Worm (Caenorhabditis elegans) whole organism, L2 larva: Measurements from ENCODE around the gene C14B1.3.

ENCODE experiments used
- C34F6.9 ChIP-seq: fragments of 150-350 bp; optimal IDR thresholded peaks from 2 replicates; lab custom pipeline; 2014; ENCODE audit warnings: missing biosample characterization, missing genetic modification characterization
- F13H6.1 ChIP-seq: sonication (generic microtip); optimal IDR thresholded peaks from 2 replicates; lab custom pipeline; 2016; ENCODE audit warnings: missing genetic modification characterization, missing compliant biosample characterization
- Y55F3AM.14 ChIP-seq: fragments of 200-800 bp; sonication (Bioruptor generic); optimal IDR thresholded peaks from 2 replicates; lab custom pipeline; 2018; ENCODE audit warnings: mild to moderate bottlenecking, missing genetic modification characterization, missing compliant biosample characterization
- ZK546.5 ChIP-seq: sonication (generic microtip); optimal IDR thresholded peaks from 2 replicates; lab custom pipeline; 2017; ENCODE audit warnings: missing biosample characterization, missing genetic modification characterization
- alr-1 ChIP-seq: fragments of 150-350 bp; optimal IDR thresholded peaks from 2 replicates; lab custom pipeline; 2014; ENCODE audit warnings: missing biosample characterization, missing genetic modification characterization
- ama-1 ChIP-seq: fragments of 150-350 bp; optimal IDR thresholded peaks from 2 replicates; lab custom pipeline; 2018; ENCODE audit warnings: inconsistent platforms
- blmp-1 ChIP-seq: sonication (generic microtip); optimal IDR thresholded peaks from 2 replicates; lab custom pipeline; 2017; ENCODE audit warnings: missing genetic modification characterization, mild to moderate bottlenecking, missing compliant biosample characterization, antibody characterized with exemption, moderate library complexity; ENCODE audit not compliant: insufficient read depth
- ceh-16 ChIP-seq: fragments of 150-350 bp; optimal IDR thresholded peaks from 2 replicates; lab custom pipeline; 2014; ENCODE audit warnings: missing biosample characterization, missing genetic modification characterization
- ceh-82 ChIP-seq: fragments of 150-350 bp; optimal IDR thresholded peaks from 2 replicates; lab custom pipeline; 2014; ENCODE audit warnings: missing biosample characterization, missing genetic modification characterization
- crh-2 ChIP-seq: sonication (generic microtip); optimal IDR thresholded peaks from 2 replicates; lab custom pipeline; 2017; ENCODE audit warnings: missing biosample characterization, missing genetic modification characterization
- dmd-4 ChIP-seq: sonication (generic microtip); optimal IDR thresholded peaks from 2 replicates; lab custom pipeline; 2017; ENCODE audit warnings: missing biosample characterization, missing genetic modification characterization
- egl-27 ChIP-seq: sonication (generic microtip); optimal IDR thresholded peaks from 3 replicates; lab custom pipeline; 2017; ENCODE audit warnings: missing biosample characterization, missing genetic modification reagents, missing genetic modification characterization
- elt-3 ChIP-seq: sonication (generic microtip); optimal IDR thresholded peaks from 2 replicates; lab custom pipeline; 2017; ENCODE audit warnings: missing biosample characterization, missing genetic modification characterization
- lin-11 ChIP-seq: fragments of 150-350 bp; sonication (generic microtip); optimal IDR thresholded peaks from 2 replicates; lab custom pipeline; 2014; ENCODE audit warnings: missing biosample characterization, missing genetic modification characterization, inconsistent platforms, mixed read lengths
- lsy-2 ChIP-seq, 2 experiments: fragments of 150-350 bp in 1 of 2; sonication (generic microtip) in 1 of 2; optimal IDR thresholded peaks; 2 replicates each; lab custom pipeline; 2014 to 2017; ENCODE audit warnings: missing biosample characterization in 2 of 2, missing genetic modification characterization in 2 of 2
- mab-5 ChIP-seq: fragments of 150-350 bp; optimal IDR thresholded peaks from 2 replicates; lab custom pipeline; 2014; ENCODE audit warnings: missing biosample characterization, missing genetic modification characterization
- mbf-1 ChIP-seq: sonication (generic microtip); optimal IDR thresholded peaks from 2 replicates; lab custom pipeline; 2017; ENCODE audit warnings: missing biosample characterization, missing genetic modification characterization
- mdl-1 ChIP-seq, 2 experiments: fragments of 150-350 bp in 1 of 2; sonication (generic microtip) in 1 of 2; optimal IDR thresholded peaks; 2 replicates each; lab custom pipeline; 2017; ENCODE audit warnings: missing biosample characterization in 2 of 2, missing genetic modification characterization in 2 of 2
- nhr-10 ChIP-seq: sonication (generic microtip); optimal IDR thresholded peaks from 2 replicates; lab custom pipeline; 2017; ENCODE audit warnings: missing biosample characterization, missing genetic modification characterization
- nhr-11 ChIP-seq: fragments of 150-350 bp; optimal IDR thresholded peaks from 2 replicates; lab custom pipeline; 2014; ENCODE audit warnings: missing biosample characterization, missing genetic modification characterization
- nhr-129 ChIP-seq: fragments of 150-350 bp; optimal IDR thresholded peaks from 2 replicates; lab custom pipeline; 2014; ENCODE audit warnings: missing biosample characterization, missing genetic modification characterization
- nhr-21 ChIP-seq: fragments of 150-350 bp; optimal IDR thresholded peaks from 2 replicates; lab custom pipeline; 2014; ENCODE audit warnings: missing biosample characterization, missing genetic modification characterization
- nhr-23 ChIP-seq: fragments of 150-350 bp; optimal IDR thresholded peaks from 2 replicates; lab custom pipeline; 2014; ENCODE audit warnings: missing biosample characterization, missing genetic modification reagents, missing genetic modification characterization
- nhr-237 ChIP-seq: fragments of 150-350 bp; optimal IDR thresholded peaks from 2 replicates; lab custom pipeline; 2014; ENCODE audit warnings: missing biosample characterization, missing genetic modification characterization
- nhr-25 ChIP-seq: fragments of 150-350 bp; sonication (generic microtip); optimal IDR thresholded peaks from 3 replicates; lab custom pipeline; 2014; ENCODE audit warnings: missing biosample characterization, missing genetic modification characterization
- nhr-6 ChIP-seq: fragments of 150-350 bp; optimal IDR thresholded peaks from 2 replicates; lab custom pipeline; 2014; ENCODE audit warnings: missing biosample characterization, missing genetic modification characterization
- nhr-77 ChIP-seq: fragments of 150-350 bp; optimal IDR thresholded peaks from 2 replicates; lab custom pipeline; 2014; ENCODE audit warnings: missing biosample characterization, missing genetic modification characterization
- peb-1 ChIP-seq: fragments of 150-350 bp; optimal IDR thresholded peaks from 2 replicates; lab custom pipeline; 2014; ENCODE audit warnings: missing biosample characterization, missing genetic modification characterization
- snpc-4 ChIP-seq: fragments of 150-350 bp; optimal IDR thresholded peaks from 2 replicates; lab custom pipeline; 2014; ENCODE audit warnings: missing biosample characterization, missing genetic modification characterization
- unc-39 ChIP-seq: fragments of 150-350 bp; optimal IDR thresholded peaks from 2 replicates; lab custom pipeline; 2014; ENCODE audit warnings: missing biosample characterization, missing genetic modification characterization
- unc-55 ChIP-seq: fragments of 150-350 bp; sonication (generic microtip); optimal IDR thresholded peaks from 3 replicates; lab custom pipeline; 2014; ENCODE audit warnings: missing biosample characterization, missing genetic modification reagents, missing genetic modification characterization
- unc-62 ChIP-seq: fragments of 150-350 bp; optimal IDR thresholded peaks from 2 replicates; lab custom pipeline; 2014; ENCODE audit warnings: missing biosample characterization, missing genetic modification reagents, missing genetic modification characterization
- zag-1 ChIP-seq: fragments of 150-350 bp; optimal IDR thresholded peaks from 2 replicates; lab custom pipeline; 2014; ENCODE audit warnings: missing biosample characterization, missing genetic modification characterization
- ztf-1 ChIP-seq: fragments of 200-800 bp; sonication (Bioruptor generic); conservative IDR thresholded peaks from 2 replicates; pipeline ENCODE4 v1.3.6; 2022; ENCODE audit warnings: missing genetic modification characterization, missing compliant biosample characterization
- ztf-11 ChIP-seq: sonication (generic microtip); optimal IDR thresholded peaks from 2 replicates; lab custom pipeline; 2017; ENCODE audit warnings: missing biosample characterization, missing genetic modification characterization
- ztf-4 ChIP-seq: fragments of 150-350 bp; optimal IDR thresholded peaks from 2 replicates; lab custom pipeline; 2014; ENCODE audit warnings: missing biosample characterization, missing genetic modification characterization

C14B1.3 gene

ce11 chrIII:3704967-3705366, 1.6 kb downstream of the C14B1.3 start, which contains the start of gene wdr-5.1 (continued):
- TF ChIP-seq ama-1 (no peak), nhr-6 (tag; lab: Kevin White, UChicago) (no peak), unc-39 (tag; lab: Kevin White, UChicago) (no peak), alr-1 (no peak), dmd-4 (tag; lab: Kevin White, UChicago) (no peak), F13H6.1 (tag; lab: Kevin White, UChicago) (no peak), elt-3 (tag; lab: Kevin White, UChicago) (no peak), Y55F3AM.14 (no peak), unc-62 (no peak), mab-5 (tag; lab: Kevin White, UChicago) (no peak), ceh-16 (tag; lab: Kevin White, UChicago) (no peak), zag-1 (tag; lab: Kevin White, UChicago) (no peak), ZK546.5 (tag; lab: Kevin White, UChicago) (no peak), unc-55 (GFP tag; lab: Kevin White, UChicago) (peak; percentile 44), egl-27 (tag; lab: Kevin White, UChicago) (no peak), nhr-23 (no peak), nhr-237 (no peak)

- TF ChIP-seq ztf-11 (no peak), nhr-10 (tag; lab: Kevin White, UChicago) (no peak), mdl-1 (tag; optimal IDR thresholded peaks at IDR 0.05; lab: Kevin White, UChicago) (no peak), mab-5 (tag; lab: Kevin White, UChicago) (no peak)
Observed at ce11 chrIII:3706586-3706985, 3.2 kb downstream of the C14B1.3 start, which contains the start of gene dph-1. TSS of gene dph-1 (plus strand) at chrIII:3706886.

- TF ChIP-seq nhr-237 (no peak), nhr-23 (no peak)
Observed at ce11 chrIII:3709030-3709429, 5.7 kb downstream of the C14B1.3 start, which contains the start of gene alkb-8. TSS of gene alkb-8 (plus strand) at chrIII:3709330.

- TF ChIP-seq ztf-11 (no peak), ztf-1 (GFP tag; lab: Robert Waterston, UW) (no peak), peb-1 (tag; lab: Kevin White, UChicago) (no peak), mab-5 (tag; lab: Kevin White, UChicago) (no peak), mbf-1 (tag; lab: Kevin White, UChicago) (no peak), ceh-82 (tag; lab: Kevin White, UChicago) (no peak), nhr-25 (tag; lab: Kevin White, UChicago) (no peak), mdl-1 (tag; optimal IDR thresholded peaks at IDR 0.05; lab: Kevin White, UChicago) (no peak), snpc-4 (no peak), C34F6.9 (no peak), nhr-129 (no peak), nhr-23 (no peak), dmd-4 (tag; lab: Kevin White, UChicago) (no peak), nhr-77 (tag; lab: Kevin White, UChicago) (no peak), nhr-11 (tag; lab: Kevin White, UChicago) (no peak), zag-1 (tag; lab: Kevin White, UChicago) (no peak), ztf-4 (no peak)
Observed at ce11 chrIII:3713163-3713562, 9.8 kb downstream of the C14B1.3 start, which contains the start of gene nrde-1. TSS of gene nrde-1 (plus strand) at chrIII:3713463.

DNA sequence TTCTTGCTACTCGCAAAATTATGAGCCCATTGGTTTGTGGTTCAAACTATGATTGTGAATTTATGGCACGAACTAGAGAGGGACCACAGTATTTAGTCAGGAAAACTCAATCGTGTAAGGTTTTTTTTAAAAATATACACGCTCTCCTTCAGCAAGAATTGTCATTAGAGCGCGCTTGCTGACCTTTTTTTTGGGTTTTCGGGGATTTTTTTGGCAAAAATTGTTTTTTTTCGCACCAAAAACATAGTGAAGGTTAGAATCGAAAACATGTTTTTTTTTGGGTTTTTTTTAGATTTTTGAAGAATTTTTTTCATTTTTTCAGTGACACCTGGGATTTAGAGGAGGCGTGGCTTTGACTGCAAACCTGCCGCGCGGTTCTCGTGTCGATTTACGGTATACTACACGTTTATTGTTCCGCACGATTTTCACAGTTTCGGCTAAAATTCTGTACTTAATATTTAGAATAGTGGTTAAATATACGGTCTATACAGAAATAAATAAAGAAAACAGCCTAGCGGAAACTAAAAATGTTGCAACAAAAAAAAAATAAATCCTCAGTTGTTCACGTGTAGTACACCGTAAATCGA, 12.8 kb downstream of the C14B1.3 start:
- TF ChIP-seq ceh-82 (tag; lab: Kevin White, UChicago) (no peak), lin-11 (tag; lab: Kevin White, UChicago) (no peak), ZK546.5 (tag; lab: Kevin White, UChicago) (no peak), nhr-77 (tag; lab: Kevin White, UChicago) (no peak), ceh-16 (tag; lab: Kevin White, UChicago) (no peak), mdl-1 (tag; optimal IDR thresholded peaks at IDR 0.05; lab: Kevin White, UChicago) (no peak)
- TF ChIP-seq, all 48 proteins: peak for 0

DNA sequence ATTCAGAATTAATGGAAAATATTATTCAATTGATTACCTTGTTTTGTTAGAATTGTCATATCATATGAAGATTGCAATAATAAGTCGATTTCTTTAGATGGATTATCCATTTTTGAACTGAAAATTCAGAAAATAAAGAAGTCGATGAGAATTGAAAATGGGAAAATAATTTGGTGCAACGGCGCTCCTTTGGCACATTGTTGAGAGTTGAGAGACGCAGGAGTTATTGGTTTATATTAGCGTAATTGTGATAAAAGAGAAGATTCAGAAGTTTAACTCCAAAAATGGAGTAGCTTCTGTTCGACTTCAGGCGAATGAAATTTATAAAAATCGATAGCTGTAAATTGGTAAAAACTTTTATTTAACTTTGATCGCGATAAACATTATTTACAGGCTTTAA, 16.2 kb downstream of the C14B1.3 start, which contains the start of gene C14B1.8:
C14B1.8 (minus strand) TSS at position 117 of the 400 bp plus-strand sequence.
- TF ChIP-seq nhr-21 (tag; lab: Kevin White, UChicago) (no peak), blmp-1 (no peak), Y55F3AM.14 (no peak), lsy-2 (tag; optimal IDR thresholded peaks at IDR 0.05; lab: Kevin White, UChicago) (no peak), crh-2 (tag; lab: Kevin White, UChicago) (no peak), ZK546.5 (tag; lab: Kevin White, UChicago) (no peak), nhr-25 (tag; lab: Kevin White, UChicago) (no peak), unc-55 (GFP tag; lab: Kevin White, UChicago) (peak; percentile 62)
